Worm (Caenorhabditis elegans): Measurements from ENCODE around the gene str-82.

DNA sequence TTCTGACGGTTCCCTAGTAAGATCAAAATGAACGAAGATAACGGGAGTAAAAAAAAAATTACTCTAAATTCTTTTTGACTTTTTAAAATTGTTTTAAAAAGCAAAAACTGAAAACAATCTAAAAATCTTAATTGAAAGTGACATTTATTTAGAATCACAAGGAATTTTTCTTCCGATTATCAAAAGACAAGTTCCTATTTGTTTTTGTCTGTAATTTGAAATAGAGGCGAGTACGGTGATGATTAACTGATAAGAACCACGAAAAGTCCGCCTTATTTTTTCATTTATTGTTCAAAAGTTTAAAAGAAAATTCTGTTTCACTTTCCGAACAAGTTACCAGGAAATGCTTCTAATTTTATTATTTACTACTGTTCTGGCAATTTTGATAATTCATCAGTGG, 24.7 kb upstream of the str-82 start, which contains the start of gene dach-1:
- TF ChIP-seq athp-1 (tag; optimal IDR thresholded peaks at IDR 0.05), result no peak
- TF ChIP-seq lsl-1 (GFP tag; optimal IDR thresholded peaks at IDR 0.05), result no peak
- TF ChIP-seq ceh-58 (GFP tag; IDR thresholded peaks at IDR 0.05), result no peak
- no peak for TF ChIP-seq ztf-6 (GFP tag; IDR thresholded peaks at IDR 0.05)
- no peak for TF ChIP-seq ZK185.1 (tag; optimal IDR thresholded peaks at IDR 0.05; ENCODE audit: poor library complexity, severe bottlenecking)
- no peak for TF ChIP-seq hlh-12 (tag; optimal IDR thresholded peaks at IDR 0.05)
- TF ChIP-seq rcor-1 (GFP tag; IDR thresholded peaks at IDR 0.05), result no peak
- TF ChIP-seq efl-1 (GFP tag; optimal IDR thresholded peaks at IDR 0.05), result no peak
- TF ChIP-seq dpff-1 (tag; optimal IDR thresholded peaks at IDR 0.05), result no peak
- TF ChIP-seq zim-3 (tag; optimal IDR thresholded peaks at IDR 0.05), result no peak

Data from whole organism, young adult.